Worm (Caenorhabditis elegans) whole organism, midembryonic: ENCODE data around the gene rgs-6.

Experiments
- T22C8.4 ChIP-seq: fragments of 200-800 bp; sonication (Bioruptor generic); IDR thresholded peaks from 2 replicates; pipeline ENCODE4 v1.3.6; 2022; ENCODE audit warnings: missing genetic modification characterization, missing compliant biosample characterization
- cog-1 ChIP-seq: sonication (generic microtip); optimal IDR thresholded peaks from 2 replicates; lab custom pipeline; 2016; ENCODE audit warnings: missing genetic modification characterization, missing compliant biosample characterization
- flt-1 ChIP-seq: fragments of 200-800 bp; sonication (Bioruptor generic); IDR thresholded peaks from 2 replicates; pipeline ENCODE4 v1.3.6; 2022; ENCODE audit warnings: missing genetic modification characterization, missing compliant biosample characterization
- klf-2 ChIP-seq: fragments of 200-800 bp; sonication (Bioruptor generic); conservative IDR thresholded peaks from 2 replicates; pipeline ENCODE4 v1.3.6; 2022; ENCODE audit warnings: missing genetic modification reagents, missing genetic modification characterization, missing compliant biosample characterization
- ref-1 ChIP-seq: fragments of 200-800 bp; sonication (Bioruptor generic); conservative IDR thresholded peaks from 2 replicates; pipeline ENCODE4 v1.3.6; 2022; ENCODE audit warnings: missing genetic modification reagents, missing genetic modification characterization, missing compliant biosample characterization
- tab-1 ChIP-seq: fragments of 200-800 bp; sonication (Bioruptor generic); IDR thresholded peaks from 2 replicates; pipeline ENCODE4 v1.3.6; 2022; ENCODE audit warnings: missing genetic modification characterization, missing compliant biosample characterization
- ztf-23 ChIP-seq: fragments of 200-800 bp; sonication (Bioruptor generic); IDR thresholded peaks from 2 replicates; pipeline ENCODE4 v1.3.6; 2022; ENCODE audit warnings: missing genetic modification reagents, missing genetic modification characterization, missing compliant biosample characterization

ce11 chrX:5697208-5697607 is 36.4 kb downstream of the rgs-6 start, which contains the start of gene W01C8.5:
- TF ChIP-seq flt-1 = no peak
- no peak for TF ChIP-seq klf-2 (GFP tag; lab: Robert Waterston, UW)
- TF ChIP-seq cog-1 (tag; lab: Kevin White, UChicago) = no peak
- no peak for TF ChIP-seq ref-1 (GFP tag; lab: Robert Waterston, UW)
- no peak for TF ChIP-seq ztf-23 (GFP tag; lab: Robert Waterston, UW)
- no peak for TF ChIP-seq tab-1 (GFP tag; lab: Robert Waterston, UW)
- TF ChIP-seq T22C8.4 (GFP tag; lab: Robert Waterston, UW) = no peak
